ENCODE assay signal across 1 fruit fly cellular context in the genomic region with DNA sequence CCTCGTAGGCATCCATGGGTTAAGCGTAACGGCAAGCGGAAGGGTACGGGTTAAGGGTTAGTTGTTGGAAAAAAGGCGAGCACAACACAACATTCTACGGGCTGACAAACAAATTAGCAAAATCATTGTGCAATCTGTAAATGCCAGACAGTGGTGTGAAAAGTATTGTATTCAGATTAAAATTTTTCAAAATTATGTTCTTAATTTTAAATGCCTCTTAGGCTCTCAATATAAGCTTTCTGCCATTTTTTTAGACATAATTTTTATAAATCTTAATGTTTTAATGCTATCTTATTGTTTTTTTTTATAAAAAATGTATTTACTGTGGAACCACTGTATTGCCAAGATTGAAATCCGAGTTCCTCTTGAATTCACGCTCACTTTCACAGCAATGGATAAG.
TF ChIP-seq lines count a peak whose summit lies in the region.

No protein-coding gene starts in this region.

TF ChIP-seq in whole organism, embryonic, 481 proteins besides CTCF, POLR2A, EP300 and RAD21 (continued from another document):
- TF ChIP-seq psq (GFP tag; optimal IDR thresholded peaks at IDR 0.05; lab: Kevin White, UChicago) (no peak), CG8924 (tag; optimal IDR thresholded peaks at IDR 0.05; lab: Kevin White, UChicago) (peak; percentile 28), CG11085 (GFP tag; IDR thresholded peaks at IDR 0.05; lab: Robert Waterston, UW) (no peak), dmrt99B (tag; optimal IDR thresholded peaks at IDR 0.05; lab: Kevin White, UChicago) (peak; percentile 28), CG10274 (GFP tag; optimal IDR thresholded peaks at IDR 0.05; lab: Kevin White, UChicago) (no peak), emc (GFP tag; optimal IDR thresholded peaks at IDR 0.05; lab: Kevin White, UChicago) (no peak), grau (tag; optimal IDR thresholded peaks at IDR 0.05; lab: Kevin White, UChicago) (peak; percentile 33), amos (GFP tag; IDR thresholded peaks at IDR 0.05; lab: Robert Waterston, UW; ENCODE audit: partially characterized antibody) (no peak), jumu (GFP tag; optimal IDR thresholded peaks at IDR 0.05; lab: Kevin White, UChicago) (no peak), sug (tag; optimal IDR thresholded peaks at IDR 0.05; lab: Kevin White, UChicago) (no peak), CG6791 (GFP tag; IDR thresholded peaks at IDR 0.05; lab: Robert Waterston, UW; ENCODE audit: partially characterized antibody) (peak; percentile 10; the same call in 1 of the 3 replicates), CG3065 (GFP tag; optimal IDR thresholded peaks at IDR 0.05; lab: Kevin White, UChicago) (no peak), peb (GFP tag; IDR thresholded peaks at IDR 0.05; lab: Robert Waterston, UW) (no peak), CG17612 (GFP tag; IDR thresholded peaks at IDR 0.05; lab: Robert Waterston, UW) (no peak), NfI (GFP tag; optimal IDR thresholded peaks at IDR 0.05; lab: Kevin White, UChicago) (no peak), CG7745 (tag; optimal IDR thresholded peaks at IDR 0.05; lab: Kevin White, UChicago) (no peak), gsb-n (tag; optimal IDR thresholded peaks at IDR 0.05; lab: Kevin White, UChicago) (peak; percentile 44), CG8944 (GFP tag; optimal IDR thresholded peaks at IDR 0.05; lab: Kevin White, UChicago) (no peak), pnt (GFP tag; optimal IDR thresholded peaks at IDR 0.05; lab: Kevin White, UChicago) (no peak), Hr78 (GFP tag; optimal IDR thresholded peaks at IDR 0.05; lab: Kevin White, UChicago) (no peak), Deaf1 (tag; optimal IDR thresholded peaks at IDR 0.05; lab: Kevin White, UChicago) (no peak), Usf (GFP tag; optimal IDR thresholded peaks at IDR 0.05; lab: Kevin White, UChicago) (no peak), ara (GFP tag; IDR thresholded peaks at IDR 0.05; lab: Robert Waterston, UW) (no peak), unpg (GFP tag; optimal IDR thresholded peaks at IDR 0.05; lab: Kevin White, UChicago) (peak; percentile 36), zen (tag; optimal IDR thresholded peaks at IDR 0.05; lab: Kevin White, UChicago) (no peak), Dp (GFP tag; optimal IDR thresholded peaks at IDR 0.05; lab: Kevin White, UChicago) (no peak), C15 (GFP tag; IDR thresholded peaks at IDR 0.05; lab: Robert Waterston, UW) (no peak), wdn (GFP tag; IDR thresholded peaks at IDR 0.05; lab: Robert Waterston, UW) (no peak), NFAT (GFP tag; IDR thresholded peaks at IDR 0.05; lab: Robert Waterston, UW) (no peak), kni (GFP tag; optimal IDR thresholded peaks at IDR 0.05; lab: Kevin White, UChicago) (no peak), HLH3B (GFP tag; IDR thresholded peaks at IDR 0.05; lab: Robert Waterston, UW) (peak; percentile 27; the same call in 1 of the 2 replicates), Dek (tag; optimal IDR thresholded peaks at IDR 0.05; lab: Kevin White, UChicago) (no peak), CG8089 (GFP tag; optimal IDR thresholded peaks at IDR 0.05; lab: Kevin White, UChicago) (no peak), sob (GFP tag; IDR thresholded peaks at IDR 0.05; lab: Robert Waterston, UW) (no peak), CG3838 (GFP tag; optimal IDR thresholded peaks at IDR 0.05; lab: Kevin White, UChicago) (no peak), CG12744 (GFP tag; optimal IDR thresholded peaks at IDR 0.05; lab: Kevin White, UChicago) (no peak), row (GFP tag; IDR thresholded peaks at IDR 0.05; lab: Robert Waterston, UW) (peak; percentile 42; the same call in 2 of the 3 replicates), jigr1 (GFP tag; IDR thresholded peaks at IDR 0.05; lab: Robert Waterston, UW) (no peak), CG18262 (tag; optimal IDR thresholded peaks at IDR 0.05; lab: Kevin White, UChicago) (no peak), al (GFP tag; IDR thresholded peaks at IDR 0.05; lab: Robert Waterston, UW) (no peak), nmo (GFP tag; optimal IDR thresholded peaks at IDR 0.05; lab: Kevin White, UChicago) (no peak), Atf3 (GFP tag; optimal IDR thresholded peaks at IDR 0.05; lab: Kevin White, UChicago) (no peak), CG11247 (GFP tag; IDR thresholded peaks at IDR 0.05; lab: Robert Waterston, UW) (no peak), CG7556 (GFP tag; optimal IDR thresholded peaks at IDR 0.05; lab: Kevin White, UChicago) (peak; percentile 10), Fer2 (tag; optimal IDR thresholded peaks at IDR 0.05; lab: Kevin White, UChicago) (no peak), CG18476 (GFP tag; optimal IDR thresholded peaks at IDR 0.05; lab: Kevin White, UChicago) (no peak), vvl (GFP tag; IDR thresholded peaks at IDR 0.05; lab: Robert Waterston, UW) (no peak), gem (tag; optimal IDR thresholded peaks at IDR 0.05; lab: Kevin White, UChicago) (peak; percentile 54), CG2678 (tag; optimal IDR thresholded peaks at IDR 0.05; lab: Kevin White, UChicago) (peak; percentile 6), chn (GFP tag; optimal IDR thresholded peaks at IDR 0.05; lab: Kevin White, UChicago) (no peak), vfl (GFP tag; optimal IDR thresholded peaks at IDR 0.05; lab: Kevin White, UChicago) (no peak), CG10321 (GFP tag; IDR thresholded peaks at IDR 0.05; lab: Robert Waterston, UW) (no peak), CG11695 (GFP tag; IDR thresholded peaks at IDR 0.05; lab: Robert Waterston, UW) (no peak), h (optimal IDR thresholded peaks at IDR 0.05; lab: Kevin White, UChicago) (no peak), pzg (GFP tag; optimal IDR thresholded peaks at IDR 0.05; lab: Kevin White, UChicago) (no peak), CG10267 (tag; optimal IDR thresholded peaks at IDR 0.05; lab: Kevin White, UChicago) (peak; percentile 22), Hsf (GFP tag; optimal IDR thresholded peaks at IDR 0.05; lab: Kevin White, UChicago) (no peak), cg (GFP tag; optimal IDR thresholded peaks at IDR 0.05; lab: Kevin White, UChicago) (no peak), CG8281 (tag; optimal IDR thresholded peaks at IDR 0.05; lab: Kevin White, UChicago) (no peak), ttk (GFP tag; IDR thresholded peaks at IDR 0.05; lab: Robert Waterston, UW) (no peak), pb (GFP tag; optimal IDR thresholded peaks at IDR 0.05; lab: Kevin White, UChicago) (no peak), CG16779 (GFP tag; IDR thresholded peaks at IDR 0.05; lab: Robert Waterston, UW) (no peak), CG31224 (GFP tag; IDR thresholded peaks at IDR 0.05; lab: Robert Waterston, UW) (no peak), Sox102F (GFP tag; optimal IDR thresholded peaks at IDR 0.05; lab: Kevin White, UChicago) (peak; percentile 16), sisA (GFP tag; IDR thresholded peaks at IDR 0.05; lab: Robert Waterston, UW) (0 out of 2 replicates have a peak, but pooled peaks have one; percentile 9), D19A (tag; optimal IDR thresholded peaks at IDR 0.05; lab: Kevin White, UChicago) (peak; percentile 23), CoRest (tag; optimal IDR thresholded peaks at IDR 0.05; lab: Kevin White, UChicago) (peak; percentile 3), CG6175 (GFP tag; IDR thresholded peaks at IDR 0.05; lab: Robert Waterston, UW) (no peak), Max (GFP tag; optimal IDR thresholded peaks at IDR 0.05; lab: Kevin White, UChicago) (no peak), CG3847 (GFP tag; IDR thresholded peaks at IDR 0.05; lab: Robert Waterston, UW) (no peak), CG13894 (tag; optimal IDR thresholded peaks at IDR 0.05; lab: Kevin White, UChicago) (no peak), B-H2 (GFP tag; optimal IDR thresholded peaks at IDR 0.05; lab: Kevin White, UChicago) (no peak), grn (GFP tag; optimal IDR thresholded peaks at IDR 0.05; lab: Kevin White, UChicago) (no peak), aop (GFP tag; IDR thresholded peaks at IDR 0.05; lab: Robert Waterston, UW) (no peak), CG10462 (GFP tag; optimal IDR thresholded peaks at IDR 0.05; lab: Kevin White, UChicago) (no peak), CG1603 (tag; optimal IDR thresholded peaks at IDR 0.05; lab: Kevin White, UChicago) (no peak), CG10366 (GFP tag; IDR thresholded peaks at IDR 0.05; lab: Robert Waterston, UW) (no peak), tin (GFP tag; optimal IDR thresholded peaks at IDR 0.05; lab: Kevin White, UChicago) (no peak), CG34224 (GFP tag; IDR thresholded peaks at IDR 0.05; lab: Robert Waterston, UW; ENCODE audit: partially characterized antibody) (no peak), CG9932 (GFP tag; IDR thresholded peaks at IDR 0.05; lab: Robert Waterston, UW) (no peak), CG4730 (GFP tag; IDR thresholded peaks at IDR 0.05; lab: Robert Waterston, UW) (no peak), E2f2 (GFP tag; IDR thresholded peaks at IDR 0.05; lab: Robert Waterston, UW) (no peak), CG2889 (GFP tag; IDR thresholded peaks at IDR 0.05; lab: Robert Waterston, UW) (no peak), Poxn (GFP tag; IDR thresholded peaks at IDR 0.05; lab: Robert Waterston, UW) (no peak), CG32767 (GFP tag; IDR thresholded peaks at IDR 0.05; lab: Robert Waterston, UW) (no peak), lbe (GFP tag; optimal IDR thresholded peaks at IDR 0.05; lab: Kevin White, UChicago) (no peak), Dip2 (GFP tag; IDR thresholded peaks at IDR 0.05; lab: Robert Waterston, UW) (no peak), slp2 (GFP tag; optimal IDR thresholded peaks at IDR 0.05; lab: Kevin White, UChicago) (no peak), ase (GFP tag; IDR thresholded peaks at IDR 0.05; lab: Robert Waterston, UW) (no peak), Hand (GFP tag; optimal IDR thresholded peaks at IDR 0.05; lab: Kevin White, UChicago) (no peak), Oaz (GFP tag; IDR thresholded peaks at IDR 0.05; lab: Robert Waterston, UW) (no peak), CG11504 (tag; optimal IDR thresholded peaks at IDR 0.05; lab: Kevin White, UChicago) (peak; percentile 37), ham (GFP tag; IDR thresholded peaks at IDR 0.05; lab: Robert Waterston, UW) (no peak), crp (GFP tag; optimal IDR thresholded peaks at IDR 0.05; lab: Kevin White, UChicago) (no peak), Meics (GFP tag; optimal IDR thresholded peaks at IDR 0.05; lab: Kevin White, UChicago) (no peak), CG5953 (GFP tag; IDR thresholded peaks at IDR 0.05; lab: Robert Waterston, UW) (no peak), sna (GFP tag; IDR thresholded peaks at IDR 0.05; lab: Robert Waterston, UW; ENCODE audit: partially characterized antibody) (no peak), kah (GFP tag; optimal IDR thresholded peaks at IDR 0.05; lab: Kevin White, UChicago) (no peak), HLHmδ (GFP tag; optimal IDR thresholded peaks at IDR 0.05; lab: Kevin White, UChicago) (no peak), Ssrp (tag; optimal IDR thresholded peaks at IDR 0.05; lab: Kevin White, UChicago) (no peak), YL-1 (GFP tag; optimal IDR thresholded peaks at IDR 0.05; lab: Kevin White, UChicago) (no peak), CG4404 (GFP tag; IDR thresholded peaks at IDR 0.05; lab: Robert Waterston, UW) (no peak), zen2 (GFP tag; IDR thresholded peaks at IDR 0.05; lab: Robert Waterston, UW; ENCODE audit: partially characterized antibody) (no peak), rib (GFP tag; IDR thresholded peaks at IDR 0.05; lab: Robert Waterston, UW) (no peak), CG17359 (tag; optimal IDR thresholded peaks at IDR 0.05; lab: Kevin White, UChicago) (peak; percentile 12), CG12391 (tag; optimal IDR thresholded peaks at IDR 0.05; lab: Kevin White, UChicago) (peak; percentile 26), Bdp1 (GFP tag; optimal IDR thresholded peaks at IDR 0.05; lab: Kevin White, UChicago) (no peak), CG13287 (GFP tag; IDR thresholded peaks at IDR 0.05; lab: Robert Waterston, UW; ENCODE audit: partially characterized antibody) (no peak), Blimp-1 (GFP tag; optimal IDR thresholded peaks at IDR 0.05; lab: Kevin White, UChicago) (peak; percentile 45), Mes4 (GFP tag; optimal IDR thresholded peaks at IDR 0.05; lab: Kevin White, UChicago) (no peak), CG15696 (tag; optimal IDR thresholded peaks at IDR 0.05; lab: Kevin White, UChicago) (no peak), mirr (GFP tag; optimal IDR thresholded peaks at IDR 0.05; lab: Kevin White, UChicago) (no peak), trh (GFP tag; optimal IDR thresholded peaks at IDR 0.05; lab: Kevin White, UChicago) (no peak), CG13775 (GFP tag; optimal IDR thresholded peaks at IDR 0.05; lab: Kevin White, UChicago) (no peak), en (GFP tag; optimal IDR thresholded peaks at IDR 0.05; lab: Kevin White, UChicago) (no peak), CG9876 (GFP tag; optimal IDR thresholded peaks at IDR 0.05; lab: Kevin White, UChicago) (no peak), CG14441 (GFP tag; IDR thresholded peaks at IDR 0.05; lab: Robert Waterston, UW) (no peak), zf30C (GFP tag; optimal IDR thresholded peaks at IDR 0.05; lab: Kevin White, UChicago) (no peak), CG30431 (GFP tag; optimal IDR thresholded peaks at IDR 0.05; lab: Kevin White, UChicago) (no peak), Dll (GFP tag; IDR thresholded peaks at IDR 0.05; lab: Robert Waterston, UW; ENCODE audit: partially characterized antibody) (no peak), Atf6 (GFP tag; IDR thresholded peaks at IDR 0.05; lab: Robert Waterston, UW) (no peak), exex (tag; optimal IDR thresholded peaks at IDR 0.05; lab: Kevin White, UChicago) (no peak), ems (GFP tag; optimal IDR thresholded peaks at IDR 0.05; lab: Kevin White, UChicago) (no peak), bigmax (GFP tag; optimal IDR thresholded peaks at IDR 0.05; lab: Kevin White, UChicago) (no peak), Hr51 (GFP tag; optimal IDR thresholded peaks at IDR 0.05; lab: Kevin White, UChicago) (peak in 1 of 2 experiments; percentile 2), CG13424 (tag; optimal IDR thresholded peaks at IDR 0.05; lab: Kevin White, UChicago) (no peak), CG10543 (GFP tag; optimal IDR thresholded peaks at IDR 0.05; lab: Kevin White, UChicago) (no peak), bcd (GFP tag; optimal IDR thresholded peaks at IDR 0.05; lab: Kevin White, UChicago) (no peak), D (optimal IDR thresholded peaks at IDR 0.05; lab: Kevin White, UChicago) (no peak), D (GFP tag; optimal IDR thresholded peaks at IDR 0.05; lab: Kevin White, UChicago) (peak; percentile 4), CG4424 (GFP tag; optimal IDR thresholded peaks at IDR 0.05; lab: Kevin White, UChicago) (peak; percentile 27)
TF ChIP-seq in whole organism, embryonic: peak in this region for 42.
